Worm (Caenorhabditis elegans): ENCODE results near the gene srh-282.

Gene srh-282

ce11 chrIV:240257-240754 is 32.9 kb downstream of the srh-282 start, which contains the start of the genes fnta-1 and cogc-8 (continued):
- TF ChIP-seq unc-62 (GFP tag; optimal IDR thresholded peaks at IDR 0.05) (no peak), tbx-9 (tag; optimal IDR thresholded peaks at IDR 0.05; ENCODE audit: borderline replicate concordance) (no peak), B0019.2 (GFP tag; conservative IDR thresholded peaks at IDR 0.05) (no peak), Y53F4B.3 (GFP tag; IDR thresholded peaks at IDR 0.05) (no peak), snpc-1.3 (tag; optimal IDR thresholded peaks at IDR 0.05; ENCODE audit: insufficient read depth) (peak; percentile 2), ceh-58 (GFP tag; IDR thresholded peaks at IDR 0.05) (no peak), cebp-1 (GFP tag; IDR thresholded peaks at IDR 0.05) (no peak), cebp-1 (tag; optimal IDR thresholded peaks at IDR 0.05) (no peak), lin-54 (GFP tag; optimal IDR thresholded peaks at IDR 0.05) (peak; percentile 9), F52B5.7 (tag; optimal IDR thresholded peaks at IDR 0.05) (no peak), ztf-22 (GFP tag; optimal IDR thresholded peaks at IDR 0.05) (no peak), cebp-2 (GFP tag; IDR thresholded peaks at IDR 0.05) (no peak), nhr-90 (tag; optimal IDR thresholded peaks at IDR 0.05) (no peak), nfya-1 (tag; optimal IDR thresholded peaks at IDR 0.05; ENCODE audit: borderline replicate concordance, insufficient read depth) (no peak), F39B2.1 (GFP tag; IDR thresholded peaks at IDR 0.05) (no peak), C17E4.6 (GFP tag; IDR thresholded peaks at IDR 0.05) (no peak), chd-7 (tag; optimal IDR thresholded peaks at IDR 0.05) (no peak), ztf-25 (GFP tag; IDR thresholded peaks at IDR 0.05) (no peak), hmg-20 (GFP tag; IDR thresholded peaks at IDR 0.05) (no peak), aptf-2 (GFP tag; conservative IDR thresholded peaks at IDR 0.05) (no peak), fkh-3 (tag; optimal IDR thresholded peaks at IDR 0.05) (no peak), ceh-40 (GFP tag; IDR thresholded peaks at IDR 0.05) (no peak), attf-5 (GFP tag; optimal IDR thresholded peaks at IDR 0.05) (peak; percentile 15)

DNA sequence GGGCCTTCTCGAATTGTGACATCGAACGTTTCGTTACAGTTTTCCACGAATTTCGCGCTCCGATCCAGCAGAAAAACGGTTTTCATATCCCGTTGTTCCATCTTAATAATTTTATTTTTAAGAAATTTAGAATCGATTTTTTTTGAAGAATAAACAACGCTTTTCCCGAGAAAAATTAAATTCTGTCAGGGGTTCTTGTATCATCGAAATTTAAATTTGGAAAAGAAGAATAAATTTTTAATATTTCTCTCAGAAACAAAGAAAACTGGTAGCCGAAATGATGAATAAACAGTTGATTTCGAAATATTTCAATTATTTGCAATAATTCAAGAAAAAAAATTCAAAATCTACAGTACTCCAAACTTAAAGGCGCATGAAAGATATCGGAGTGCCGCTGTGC is 35.8 kb downstream of the srh-282 start, which contains the start of gene ints-13:
TSS of gene ints-13 (minus strand) at position 101 of the 400 bp plus-strand sequence.
- TF ChIP-seq lsl-1 (GFP tag; optimal IDR thresholded peaks at IDR 0.05) (peak; percentile 48), F22D6.2 (tag; optimal IDR thresholded peaks at IDR 0.05) (no peak)

- no peak for TF ChIP-seq ztf-3 (GFP tag; optimal IDR thresholded peaks at IDR 0.05)
- TF ChIP-seq zim-3 (tag; optimal IDR thresholded peaks at IDR 0.05) = peak; percentile 98
- no peak for TF ChIP-seq ztf-25 (GFP tag; IDR thresholded peaks at IDR 0.05)
- TF ChIP-seq dox-1 (GFP tag; IDR thresholded peaks at IDR 0.05) = peak; percentile 39; the same call in 1 of the 2 replicates
- no peak for TF ChIP-seq madf-3 (GFP tag; IDR thresholded peaks at IDR 0.05)
Measured at ce11 chrIV:236138-236537, 37.1 kb downstream of the srh-282 start.

ce11 chrIV:231673-232072 is 41.5 kb downstream of the srh-282 start, which contains the start of gene gtf-2H1:
TSS of gene gtf-2H1 (minus strand) at chrIV:231773.
- TF ChIP-seq Y67H2A.10 (GFP tag; conservative IDR thresholded peaks at IDR 0.05) (no peak), bed-2 (GFP tag; IDR thresholded peaks at IDR 0.05) (no peak), rec-8 (tag; optimal IDR thresholded peaks at IDR 0.05) (no peak), tbx-9 (tag; optimal IDR thresholded peaks at IDR 0.05; ENCODE audit: borderline replicate concordance) (no peak), F52B5.7 (tag; optimal IDR thresholded peaks at IDR 0.05) (no peak), fkh-3 (tag; optimal IDR thresholded peaks at IDR 0.05) (no peak), F39B2.1 (GFP tag; IDR thresholded peaks at IDR 0.05) (no peak), Y53G8AR.9 (GFP tag; conservative IDR thresholded peaks at IDR 0.05) (no peak), akir-1 (GFP tag; optimal IDR thresholded peaks at IDR 0.05) (no peak), somi-1 (GFP tag; optimal IDR thresholded peaks at IDR 0.05) (no peak), lag-1 (GFP tag; IDR thresholded peaks at IDR 0.05) (no peak), egl-18 (GFP tag; IDR thresholded peaks at IDR 0.05) (no peak), nfyb-1 (GFP tag; IDR thresholded peaks at IDR 0.05) (no peak)

Data from whole organism, young adult.